Fruit fly (Drosophila melanogaster) whole organism, embryonic: ENCODE data around the gene CG11771.
A peak's percentile ranks its signal among the peaks of the same experiment; 100 is the strongest.

ENCODE experiments used
- Blimp-1 ChIP-seq: fragments of 200-800 bp; sonication (Bioruptor generic); optimal IDR thresholded peaks from 3 replicates; lab custom pipeline; 2018; ENCODE audit warnings: missing biosample characterization, missing genetic modification characterization, mild to moderate bottlenecking, moderate library complexity, missing genetic modification reagents
- CG10267 ChIP-seq: fragments of 200-800 bp; sonication (Bioruptor generic); optimal IDR thresholded peaks from 2 replicates; lab custom pipeline; 2018; ENCODE audit warnings: missing biosample characterization, mild to moderate bottlenecking, missing genetic modification characterization, moderate library complexity
- CG10462 ChIP-seq: fragments of 200-800 bp; sonication (Bioruptor generic); optimal IDR thresholded peaks from 2 replicates; lab custom pipeline; 2016; ENCODE audit warnings: missing biosample characterization, missing genetic modification characterization
- CG14014 ChIP-seq: fragments of 200-800 bp; sonication (Bioruptor generic); IDR thresholded peaks from 2 replicates; pipeline ENCODE4 v1.3.6; 2022; ENCODE audit warnings: missing biosample characterization, missing genetic modification characterization
- CG15269 ChIP-seq: fragments of 200-800 bp; sonication (Bioruptor generic); optimal IDR thresholded peaks from 2 replicates; lab custom pipeline; 2018; ENCODE audit warnings: missing biosample characterization, mild to moderate bottlenecking, missing genetic modification characterization, moderate library complexity
- CG2116 ChIP-seq: fragments of 200-800 bp; sonication (Bioruptor generic); optimal IDR thresholded peaks from 3 replicates; lab custom pipeline; 2018; ENCODE audit warnings: missing biosample characterization, mild to moderate bottlenecking, missing genetic modification characterization
- CG34224 ChIP-seq: fragments of 200-800 bp; sonication (Bioruptor generic); IDR thresholded peaks from 3 replicates; pipeline ENCODE4 v1.3.6; 2022; ENCODE audit warnings: missing biosample characterization, missing genetic modification characterization; ENCODE audit not compliant: partially characterized antibody
- CG34376 ChIP-seq: fragments of 200-800 bp; sonication (Bioruptor generic); optimal IDR thresholded peaks from 2 replicates; lab custom pipeline; 2018; ENCODE audit warnings: missing biosample characterization, mild to moderate bottlenecking, missing genetic modification characterization
- CG34422 ChIP-seq: fragments of 200-800 bp; sonication (Bioruptor generic); IDR thresholded peaks from 3 replicates; pipeline ENCODE4 v1.3.6; 2022; ENCODE audit warnings: missing biosample characterization, missing genetic modification characterization
- CG4617 ChIP-seq: fragments of 200-800 bp; sonication (Bioruptor generic); optimal IDR thresholded peaks from 3 replicates; lab custom pipeline; 2016; ENCODE audit warnings: missing biosample characterization, missing genetic modification characterization, borderline replicate concordance
- CG7839 ChIP-seq: fragments of 200-800 bp; sonication (Bioruptor generic); optimal IDR thresholded peaks from 3 replicates; lab custom pipeline; 2018; ENCODE audit warnings: missing biosample characterization, mild to moderate bottlenecking, missing genetic modification characterization, moderate library complexity
- CG7928 ChIP-seq: fragments of 200-800 bp; sonication (Bioruptor generic); optimal IDR thresholded peaks from 2 replicates; lab custom pipeline; 2017; ENCODE audit warnings: missing biosample characterization, mild to moderate bottlenecking, missing genetic modification characterization
- CkIIα-i1 ChIP-seq: fragments of 200-800 bp; sonication (Bioruptor generic); IDR thresholded peaks from 2 replicates; pipeline ENCODE4 v1.3.6; 2022; ENCODE audit warnings: missing biosample characterization, missing genetic modification characterization
- H2.0 ChIP-seq: fragments of 200-800 bp; sonication (Bioruptor generic); IDR thresholded peaks from 2 replicates; pipeline ENCODE4 v1.3.6; 2022; ENCODE audit warnings: missing biosample characterization, missing genetic modification characterization
- HmgD ChIP-seq: fragments of 200-800 bp; sonication (Bioruptor generic); optimal IDR thresholded peaks from 3 replicates; lab custom pipeline; 2016; ENCODE audit warnings: missing biosample characterization, missing genetic modification characterization
- Med ChIP-seq: fragments of 200-800 bp; sonication (Bioruptor generic); peaks from one replicate; lab custom pipeline; 2016; ENCODE audit warnings: missing biosample characterization, missing genetic modification characterization, mild to moderate bottlenecking, inconsistent platforms, moderate library complexity
- Nf-YA ChIP-seq: fragments of 200-800 bp; sonication (Bioruptor generic); IDR thresholded peaks from 2 replicates; pipeline ENCODE4 v1.3.6; 2022; ENCODE audit warnings: missing biosample characterization, missing genetic modification characterization
- Opbp ChIP-seq: fragments of 200-800 bp; sonication (Bioruptor generic); IDR thresholded peaks from 3 replicates; pipeline ENCODE4 v1.3.6; 2022; ENCODE audit warnings: missing biosample characterization, missing genetic modification characterization; ENCODE audit not compliant: partially characterized antibody
- Optix ChIP-seq: fragments of 200-800 bp; sonication (Bioruptor generic); IDR thresholded peaks from 3 replicates; pipeline ENCODE4 v1.3.6; 2022; ENCODE audit warnings: missing biosample characterization, missing genetic modification characterization
- TFAM ChIP-seq: fragments of 200-800 bp; sonication (Bioruptor generic); optimal IDR thresholded peaks from 2 replicates; lab custom pipeline; 2017; ENCODE audit warnings: missing biosample characterization, missing genetic modification characterization, inconsistent platforms
- chif ChIP-seq, 2 experiments: fragments of 200-800 bp; sonication (Bioruptor generic); optimal IDR thresholded peaks; 3 replicates each; lab custom pipeline; 2016; ENCODE audit warnings: missing biosample characterization in 2 of 2, missing genetic modification characterization in 2 of 2
- ci ChIP-seq: fragments of 200-800 bp; sonication (Bioruptor generic); IDR thresholded peaks from 3 replicates; pipeline ENCODE4 v1.3.6; 2022; ENCODE audit warnings: missing biosample characterization, missing genetic modification characterization
- crol ChIP-seq: fragments of 200-800 bp; sonication (Bioruptor generic); IDR thresholded peaks from 2 replicates; pipeline ENCODE4 v1.3.6; 2022; ENCODE audit warnings: missing biosample characterization, missing genetic modification characterization
- cwo ChIP-seq: fragments of 200-800 bp; sonication (Bioruptor generic); optimal IDR thresholded peaks from 3 replicates; lab custom pipeline; 2017; ENCODE audit warnings: missing biosample characterization, missing genetic modification characterization, mild to moderate bottlenecking, moderate library complexity, missing genetic modification reagents
- ftz-f1 ChIP-seq: fragments of 200-800 bp; sonication (Bioruptor generic); optimal IDR thresholded peaks from 2 replicates; lab custom pipeline; 2016; ENCODE audit warnings: missing biosample characterization, missing genetic modification characterization
- gro ChIP-seq: fragments of 200-800 bp; sonication (Bioruptor generic); optimal IDR thresholded peaks from 2 replicates; lab custom pipeline; 2016; ENCODE audit warnings: missing biosample characterization, missing genetic modification characterization
- insv ChIP-seq, 2 experiments: fragments of 200-800 bp; sonication (Bioruptor generic); optimal IDR thresholded peaks; 3 replicates each; lab custom pipeline; 2016 to 2018; ENCODE audit warnings: missing biosample characterization in 2 of 2, missing genetic modification characterization in 2 of 2
- kah ChIP-seq: fragments of 200-800 bp; sonication (Bioruptor generic); optimal IDR thresholded peaks from 2 replicates; lab custom pipeline; 2018; ENCODE audit warnings: missing biosample characterization, mild to moderate bottlenecking, missing genetic modification characterization
- kni ChIP-seq: fragments of 200-800 bp; sonication (Bioruptor generic); optimal IDR thresholded peaks from 3 replicates; lab custom pipeline; 2017; ENCODE audit warnings: mild to moderate bottlenecking, missing biosample characterization, missing genetic modification reagents, missing genetic modification characterization
- lbe ChIP-seq: fragments of 200-800 bp; sonication (Bioruptor generic); optimal IDR thresholded peaks from 2 replicates; lab custom pipeline; 2016; ENCODE audit warnings: missing biosample characterization, mild to moderate bottlenecking, missing genetic modification characterization
- otp ChIP-seq: fragments of 200-800 bp; sonication (Bioruptor generic); IDR thresholded peaks from 3 replicates; pipeline ENCODE4, ENCODE4 v1.3.6; 2022; ENCODE audit warnings: missing biosample characterization, missing genetic modification characterization
- pan ChIP-seq, 4 experiments: fragments of >200 bp in 3 of 4; fragments of 200-800 bp in 1 of 4; sonication (Bioruptor generic) in 1 of 4; optimal IDR thresholded peaks in 3 of 4; IDR thresholded peaks in 1 of 4; 2 replicates each; pipeline versions ENCODE4 v1.3.6 to Lab custom; 2017 to 2022; ENCODE audit warnings: missing biosample characterization in 2 of 4, missing genetic modification characterization in 2 of 4, mixed read lengths in 1 of 4
- prd ChIP-seq, 3 experiments: fragments of >200 bp in 2 of 3; fragments of 200-800 bp in 1 of 3; sonication (Bioruptor generic) in 1 of 3; optimal IDR thresholded peaks in 2 of 3; IDR thresholded peaks in 1 of 3; 2 replicates in 2 of 3; 3 replicates in 1 of 3; pipeline versions ENCODE4 v1.3.6 to Lab custom; 2017 to 2022; ENCODE audit warnings: missing biosample characterization in 1 of 3, missing genetic modification characterization in 1 of 3
- pzg ChIP-seq: fragments of 200-800 bp; sonication (Bioruptor generic); optimal IDR thresholded peaks from 3 replicates; lab custom pipeline; 2018; ENCODE audit warnings: missing biosample characterization, mild to moderate bottlenecking, missing genetic modification characterization, moderate library complexity
- repo ChIP-seq: fragments of 200-800 bp; sonication (Bioruptor generic); optimal IDR thresholded peaks from 2 replicates; lab custom pipeline; 2016; ENCODE audit warnings: missing biosample characterization, missing genetic modification characterization
- rib ChIP-seq: fragments of 200-800 bp; sonication (Bioruptor generic); IDR thresholded peaks from 2 replicates; pipeline ENCODE4 v1.3.6; 2022; ENCODE audit warnings: missing biosample characterization, missing genetic modification characterization
- ro ChIP-seq: fragments of 200-800 bp; sonication (Bioruptor generic); IDR thresholded peaks from 2 replicates; pipeline ENCODE4 v1.3.6; 2022; ENCODE audit warnings: missing biosample characterization, missing genetic modification characterization
- run ChIP-seq: fragments of 200-800 bp; sonication (Bioruptor generic); optimal IDR thresholded peaks from 3 replicates; lab custom pipeline; 2018; ENCODE audit warnings: missing biosample characterization, mild to moderate bottlenecking, missing genetic modification characterization
- sc ChIP-seq, 3 experiments: fragments of >200 bp in 2 of 3; fragments of 200-800 bp in 1 of 3; sonication (Bioruptor generic) in 1 of 3; optimal IDR thresholded peaks; 2 replicates in 2 of 3; 3 replicates in 1 of 3; lab custom pipeline; 2017; ENCODE audit warnings: mild to moderate bottlenecking in 1 of 3, missing biosample characterization in 1 of 3, missing genetic modification characterization in 1 of 3, missing genetic modification reagents in 1 of 3
- sens-2 ChIP-seq: fragments of 200-800 bp; sonication (Bioruptor generic); IDR thresholded peaks from 2 replicates; pipeline ENCODE4 v1.3.6; 2022; ENCODE audit warnings: missing biosample characterization, missing genetic modification characterization
- shn ChIP-seq: fragments of 200-800 bp; sonication (Bioruptor generic); optimal IDR thresholded peaks from 3 replicates; lab custom pipeline; 2016; ENCODE audit warnings: missing biosample characterization, missing genetic modification characterization
- sqz ChIP-seq: fragments of 200-800 bp; sonication (Bioruptor generic); optimal IDR thresholded peaks from 3 replicates; lab custom pipeline; 2018; ENCODE audit warnings: missing biosample characterization, mild to moderate bottlenecking, missing genetic modification characterization
- vvl ChIP-seq: fragments of 200-800 bp; sonication (Bioruptor generic); IDR thresholded peaks from 2 replicates; pipeline ENCODE4 v1.3.6; 2022; ENCODE audit warnings: missing biosample characterization, missing genetic modification characterization

The CG11771 gene

dm6 chr3R:24894419-24895206 lies 37.2 kb upstream of the CG11771 start, which contains the start of the genes CG31121 and CG11069 (continued):
- TF ChIP-seq kah (peak; percentile 4), Med (GFP tag; lab: Kevin White, UChicago) (peak; percentile 31), prd (optimal IDR thresholded peaks at IDR 0.05; lab: Kevin White, UChicago) (no peak), prd (GFP tag; IDR thresholded peaks at IDR 0.05; lab: Robert Waterston, UW) (0 out of 3 replicates have a peak, but pooled peaks have one; percentile 14), CG10462 (GFP tag; lab: Kevin White, UChicago) (no peak), Nf-YA (GFP tag; lab: Robert Waterston, UW) (no peak), sqz (GFP tag; lab: Kevin White, UChicago) (peak; percentile 58), Opbp (0 out of 3 replicates have a peak, but pooled peaks have one; percentile 42), chif (GFP tag; optimal IDR thresholded peaks at IDR 0.05; lab: Kevin White, UChicago) (no peak), ftz-f1 (GFP tag; lab: Kevin White, UChicago) (peak; percentile 67), crol (GFP tag; lab: Robert Waterston, UW) (no peak), ci (GFP tag; lab: Robert Waterston, UW) (peak; percentile 15; the same call in 1 of the 3 replicates), sens-2 (GFP tag; lab: Robert Waterston, UW) (no peak), pan (optimal IDR thresholded peaks at IDR 0.05; lab: Kevin White, UChicago) (no peak), pan (GFP tag; optimal IDR thresholded peaks at IDR 0.05 in 1 of 2, IDR thresholded peaks at IDR 0.05 in 1 of 2) (peak in 1 of 2 experiments; percentile 20), ro (no peak), CG34422 (GFP tag; lab: Robert Waterston, UW) (0 out of 3 replicates have a peak, but pooled peaks have one; percentile 9), insv (GFP tag; optimal IDR thresholded peaks at IDR 0.05; lab: Kevin White, UChicago) (peak in 1 of 2 experiments; percentile 88), HmgD (GFP tag; lab: Kevin White, UChicago) (no peak), kni (peak; percentile 50), otp (GFP tag; lab: Robert Waterston, UW) (0 out of 3 replicates have a peak, but pooled peaks have one; percentile 43), rib (GFP tag; lab: Robert Waterston, UW) (0 out of 2 replicates have a peak, but pooled peaks have one; percentile 19), CG34376 (no peak), CkIIα-i1 (GFP tag; lab: Robert Waterston, UW) (no peak), CG7928 (GFP tag; lab: Kevin White, UChicago) (no peak), vvl (GFP tag; lab: Robert Waterston, UW) (0 out of 2 replicates have a peak, but pooled peaks have one; percentile 9)

- no peak for TF ChIP-seq sc (optimal IDR thresholded peaks at IDR 0.05; lab: Kevin White, UChicago)
- no peak for TF ChIP-seq sc (GFP tag; optimal IDR thresholded peaks at IDR 0.05; lab: Kevin White, UChicago)
- no peak for TF ChIP-seq CG4617
- TF ChIP-seq lbe (GFP tag; lab: Kevin White, UChicago): no peak
- no peak for TF ChIP-seq gro (GFP tag; lab: Kevin White, UChicago)
- TF ChIP-seq TFAM: no peak
- no peak for TF ChIP-seq CG34224
- no peak for TF ChIP-seq CG10267 (tag; lab: Kevin White, UChicago)
- no peak for TF ChIP-seq shn (GFP tag; lab: Kevin White, UChicago)
Measured at dm6 chr3R:24900816-24901215, 31.0 kb upstream of the CG11771 start, which contains the start of gene CG10845. Gene CG10845 (plus strand): TSS chr3R:24901116.

- TF ChIP-seq Optix (GFP tag; lab: Robert Waterston, UW) (no peak), CG2116 (GFP tag; lab: Kevin White, UChicago) (no peak), run (tag; lab: Kevin White, UChicago) (peak; percentile 13), CG15269 (tag; lab: Kevin White, UChicago) (peak; percentile 67), repo (GFP tag; lab: Kevin White, UChicago) (no peak), CG7839 (peak; percentile 3), CG10267 (tag; lab: Kevin White, UChicago) (peak; percentile 30), H2.0 (GFP tag; lab: Robert Waterston, UW) (no peak), Blimp-1 (GFP tag; lab: Kevin White, UChicago) (peak; percentile 64), prd (optimal IDR thresholded peaks at IDR 0.05; lab: Kevin White, UChicago) (no peak), prd (GFP tag; IDR thresholded peaks at IDR 0.05; lab: Robert Waterston, UW) (0 out of 3 replicates have a peak, but pooled peaks have one; percentile 9), pzg (no peak), cwo (peak; percentile 12), CG14014 (GFP tag; lab: Robert Waterston, UW) (0 out of 2 replicates have a peak, but pooled peaks have one; percentile 35)
Measured at dm6 chr3R:24905959-24906634, 25.7 kb upstream of the CG11771 start, which contains the start of gene CG13643. Gene CG13643 (minus strand): TSS chr3R:24906004.
